Worm (Caenorhabditis elegans) whole organism, L2 larva: ENCODE results near the gene cyp-25A6.
"Not testable (repeated sequence)": the region's sequence is repeated elsewhere in the genome, so short reads cannot be mapped to it uniquely, and the experiment has no call there.

Source experiments
- ama-1 ChIP-seq: fragments of 150-350 bp; optimal IDR thresholded peaks from 2 replicates; lab custom pipeline; 2018; ENCODE audit warnings: inconsistent platforms
- blmp-1 ChIP-seq: sonication (generic microtip); optimal IDR thresholded peaks from 2 replicates; lab custom pipeline; 2017; ENCODE audit warnings: missing genetic modification characterization, mild to moderate bottlenecking, missing compliant biosample characterization, antibody characterized with exemption, moderate library complexity; ENCODE audit not compliant: insufficient read depth
- elt-1 ChIP-seq: fragments of 150-350 bp; optimal IDR thresholded peaks from 2 replicates; lab custom pipeline; 2014; ENCODE audit warnings: missing biosample characterization, missing genetic modification characterization
- mdl-1 ChIP-seq, 2 experiments: fragments of 150-350 bp in 1 of 2; sonication (generic microtip) in 1 of 2; optimal IDR thresholded peaks; 2 replicates each; lab custom pipeline; 2017; ENCODE audit warnings: missing biosample characterization in 2 of 2, missing genetic modification characterization in 2 of 2
- nhr-237 ChIP-seq: fragments of 150-350 bp; optimal IDR thresholded peaks from 2 replicates; lab custom pipeline; 2014; ENCODE audit warnings: missing biosample characterization, missing genetic modification characterization
- nhr-77 ChIP-seq: fragments of 150-350 bp; optimal IDR thresholded peaks from 2 replicates; lab custom pipeline; 2014; ENCODE audit warnings: missing biosample characterization, missing genetic modification characterization
- snpc-4 ChIP-seq: fragments of 150-350 bp; optimal IDR thresholded peaks from 2 replicates; lab custom pipeline; 2014; ENCODE audit warnings: missing biosample characterization, missing genetic modification characterization
- unc-39 ChIP-seq: fragments of 150-350 bp; optimal IDR thresholded peaks from 2 replicates; lab custom pipeline; 2014; ENCODE audit warnings: missing biosample characterization, missing genetic modification characterization

ce11 chrIV:4196729-4197128 lies 538 bp upstream of the cyp-25A6 start, which contains the start of gene K06B9.6:
- not testable (repeated sequence) for TF ChIP-seq nhr-237 (tag; lab: Kevin White, UChicago); snpc-4; blmp-1 (tag; lab: Kevin White, UChicago); unc-39; nhr-77 (tag; lab: Kevin White, UChicago); mdl-1 (tag; optimal IDR thresholded peaks at IDR 0.05; lab: Kevin White, UChicago); elt-1 (tag; lab: Kevin White, UChicago); ama-1 (lab: Kevin White, UChicago)
